Fruit fly (Drosophila melanogaster) whole organism, embryonic: ENCODE data around the gene GstO3.

ENCODE experiments used
- Abd-B ChIP-seq: fragments of 200-800 bp; sonication (Bioruptor generic); optimal IDR thresholded peaks from 2 replicates; lab custom pipeline; 2018; ENCODE audit warnings: missing biosample characterization, mild to moderate bottlenecking, missing genetic modification characterization, moderate library complexity
- Asciz ChIP-seq: fragments of 200-800 bp; sonication (Bioruptor generic); optimal IDR thresholded peaks from 2 replicates; lab custom pipeline; 2017; ENCODE audit warnings: missing biosample characterization, mild to moderate bottlenecking, missing genetic modification characterization, missing genetic modification reagents
- Awh ChIP-seq: fragments of 200-800 bp; sonication (Bioruptor generic); IDR thresholded peaks from 2 replicates; pipeline ENCODE4, ENCODE4 v1.3.6; 2022; ENCODE audit warnings: missing biosample characterization, missing genetic modification characterization
- Blimp-1 ChIP-seq: fragments of 200-800 bp; sonication (Bioruptor generic); optimal IDR thresholded peaks from 3 replicates; lab custom pipeline; 2018; ENCODE audit warnings: missing biosample characterization, missing genetic modification characterization, mild to moderate bottlenecking, moderate library complexity, missing genetic modification reagents
- C15 ChIP-seq: fragments of 200-800 bp; sonication (Bioruptor generic); IDR thresholded peaks from 3 replicates; pipeline ENCODE4 v1.3.6; 2022; ENCODE audit warnings: missing biosample characterization, missing genetic modification characterization
- CG10209 ChIP-seq: fragments of 200-800 bp; sonication (Bioruptor generic); optimal IDR thresholded peaks from 3 replicates; lab custom pipeline; 2017; ENCODE audit warnings: missing biosample characterization, mild to moderate bottlenecking, missing genetic modification characterization, missing genetic modification reagents
- CG11695 ChIP-seq: fragments of 200-800 bp; sonication (Bioruptor generic); IDR thresholded peaks from 3 replicates; pipeline ENCODE4 v1.3.6; 2022; ENCODE audit warnings: missing biosample characterization, missing genetic modification characterization
- CG14014 ChIP-seq: fragments of 200-800 bp; sonication (Bioruptor generic); IDR thresholded peaks from 2 replicates; pipeline ENCODE4 v1.3.6; 2022; ENCODE audit warnings: missing biosample characterization, missing genetic modification characterization
- CG15011 ChIP-seq: fragments of 200-800 bp; sonication (Bioruptor generic); optimal IDR thresholded peaks from 3 replicates; lab custom pipeline; 2018; ENCODE audit warnings: missing biosample characterization, mild to moderate bottlenecking, missing genetic modification characterization
- CG1529 ChIP-seq: fragments of 200-800 bp; sonication (Bioruptor generic); optimal IDR thresholded peaks from 3 replicates; lab custom pipeline; 2018; ENCODE audit warnings: missing biosample characterization, missing genetic modification characterization
- CG2120 ChIP-seq: fragments of 200-800 bp; sonication (Bioruptor generic); optimal IDR thresholded peaks from 3 replicates; lab custom pipeline; 2016; ENCODE audit warnings: missing biosample characterization, missing genetic modification characterization
- CG2712 ChIP-seq: fragments of 200-800 bp; optimal IDR thresholded peaks from 3 replicates; lab custom pipeline; 2019; ENCODE audit warnings: missing biosample characterization, mild to moderate bottlenecking, missing genetic modification characterization, moderate library complexity
- CG31365 ChIP-seq: fragments of 200-800 bp; sonication (Bioruptor generic); optimal IDR thresholded peaks from 2 replicates; lab custom pipeline; 2018; ENCODE audit warnings: missing biosample characterization, mild to moderate bottlenecking, missing genetic modification characterization
- CG3838 ChIP-seq: fragments of 200-800 bp; sonication (Bioruptor generic); optimal IDR thresholded peaks from 3 replicates; lab custom pipeline; 2016; ENCODE audit warnings: missing biosample characterization, missing genetic modification characterization
- CG42726 ChIP-seq: fragments of 200-800 bp; sonication (Bioruptor generic); IDR thresholded peaks from 2 replicates; pipeline ENCODE4 v1.3.6; 2022; ENCODE audit warnings: missing biosample characterization, missing genetic modification characterization; ENCODE audit not compliant: partially characterized antibody
- CG9215 ChIP-seq: fragments of 200-800 bp; sonication (Bioruptor generic); IDR thresholded peaks from 2 replicates; pipeline ENCODE4 v1.3.6; 2022; ENCODE audit warnings: missing biosample characterization, missing genetic modification characterization
- CoRest ChIP-seq: fragments of 200-800 bp; sonication (Bioruptor generic); optimal IDR thresholded peaks from 3 replicates; lab custom pipeline; 2018; ENCODE audit warnings: missing biosample characterization, mild to moderate bottlenecking, missing genetic modification characterization, moderate library complexity
- D ChIP-seq, 2 experiments: fragments of 200-800 bp in 1 of 2; fragments of >200 bp in 1 of 2; sonication (Bioruptor generic) in 1 of 2; optimal IDR thresholded peaks; 2 replicates in 1 of 2; 3 replicates in 1 of 2; lab custom pipeline; 2017; ENCODE audit warnings: mild to moderate bottlenecking in 1 of 2, missing biosample characterization in 1 of 2, missing genetic modification characterization in 1 of 2, missing genetic modification reagents in 1 of 2
- Doc3 ChIP-seq: fragments of 200-800 bp; sonication (Bioruptor generic); IDR thresholded peaks from 3 replicates; pipeline ENCODE4 v1.3.6; 2022; ENCODE audit warnings: missing biosample characterization, missing genetic modification characterization; ENCODE audit not compliant: partially characterized antibody
- Gug ChIP-seq: fragments of 200-800 bp; sonication (Bioruptor generic); IDR thresholded peaks from 4 replicates; pipeline ENCODE4 v1.3.6; 2022; ENCODE audit warnings: missing biosample characterization, missing genetic modification characterization
- HLH54F ChIP-seq: fragments of 200-800 bp; sonication (Bioruptor generic); optimal IDR thresholded peaks from 3 replicates; lab custom pipeline; 2016; ENCODE audit warnings: missing biosample characterization, missing genetic modification characterization
- HLHmδ ChIP-seq: fragments of 200-800 bp; sonication (Bioruptor generic); optimal IDR thresholded peaks from 2 replicates; lab custom pipeline; 2018; ENCODE audit warnings: missing biosample characterization, mild to moderate bottlenecking, missing genetic modification characterization, moderate library complexity
- Lpt ChIP-seq: fragments of >200 bp; optimal IDR thresholded peaks from 2 replicates; lab custom pipeline; 2018; ENCODE audit warnings: missing biosample characterization, missing genetic modification characterization
- NC2β ChIP-seq: fragments of 200-800 bp; sonication (Bioruptor generic); optimal IDR thresholded peaks from 2 replicates; lab custom pipeline; 2016; ENCODE audit warnings: missing biosample characterization, missing genetic modification characterization
- NFAT ChIP-seq: fragments of 200-800 bp; sonication (Bioruptor generic); IDR thresholded peaks from 2 replicates; pipeline ENCODE4 v1.3.6; 2022; ENCODE audit warnings: missing biosample characterization, missing genetic modification characterization
- Nf-YC ChIP-seq: fragments of 200-800 bp; optimal IDR thresholded peaks from 3 replicates; lab custom pipeline; 2019; ENCODE audit warnings: missing biosample characterization, mild to moderate bottlenecking, missing genetic modification characterization, moderate library complexity
- Oaz ChIP-seq: fragments of 200-800 bp; sonication (Bioruptor generic); IDR thresholded peaks from 2 replicates; pipeline ENCODE4 v1.3.6; 2022; ENCODE audit warnings: missing biosample characterization, missing genetic modification characterization
- Oli ChIP-seq: fragments of 200-800 bp; sonication (Bioruptor generic); optimal IDR thresholded peaks from 2 replicates; lab custom pipeline; 2018; ENCODE audit warnings: missing biosample characterization, mild to moderate bottlenecking, missing genetic modification characterization, moderate library complexity
- Optix ChIP-seq: fragments of 200-800 bp; sonication (Bioruptor generic); IDR thresholded peaks from 3 replicates; pipeline ENCODE4 v1.3.6; 2022; ENCODE audit warnings: missing biosample characterization, missing genetic modification characterization
- Trl ChIP-seq, 3 experiments: fragments of >200 bp in 2 of 3; fragments of 200-800 bp in 1 of 3; sonication (Bioruptor generic) in 1 of 3; optimal IDR thresholded peaks; 2 replicates in 1 of 3; 3 replicates in 2 of 3; lab custom pipeline; 2016 to 2017; ENCODE audit warnings: missing biosample characterization in 1 of 3, missing genetic modification characterization in 1 of 3
- bowl ChIP-seq: fragments of 200-800 bp; sonication (Bioruptor generic); IDR thresholded peaks from 2 replicates; pipeline ENCODE4 v1.3.6; 2022; ENCODE audit warnings: missing biosample characterization, missing genetic modification characterization
- chm ChIP-seq: fragments of 200-800 bp; sonication (Bioruptor generic); IDR thresholded peaks from 2 replicates; pipeline ENCODE4 v1.3.6; 2022; ENCODE audit warnings: missing biosample characterization, missing genetic modification characterization
- esg ChIP-seq: fragments of 200-800 bp; sonication (Bioruptor generic); conservative IDR thresholded peaks from 2 replicates; pipeline ENCODE4 v1.3.6; 2022; ENCODE audit warnings: missing biosample characterization, missing genetic modification characterization
- eve ChIP-seq, 2 experiments: fragments of >200 bp; optimal IDR thresholded peaks; 2 replicates each; lab custom pipeline; 2017; ENCODE audit warnings: missing biosample characterization in 2 of 2, missing genetic modification characterization in 2 of 2
- gcm2 ChIP-seq: fragments of 200-800 bp; sonication (Bioruptor generic); optimal IDR thresholded peaks from 2 replicates; lab custom pipeline; 2016; ENCODE audit warnings: missing biosample characterization, missing genetic modification characterization
- gfzf ChIP-seq: fragments of 200-800 bp; sonication (Bioruptor generic); optimal IDR thresholded peaks from 2 replicates; lab custom pipeline; 2016; ENCODE audit warnings: missing biosample characterization, mild to moderate bottlenecking, missing genetic modification characterization, moderate library complexity
- jing ChIP-seq: fragments of 200-800 bp; sonication (Bioruptor generic); optimal IDR thresholded peaks from 2 replicates; lab custom pipeline; 2018; ENCODE audit warnings: missing biosample characterization, mild to moderate bottlenecking, missing genetic modification characterization
- ken ChIP-seq: fragments of 200-800 bp; sonication (Bioruptor generic); IDR thresholded peaks from 3 replicates; pipeline ENCODE4 v1.3.6; 2022; ENCODE audit warnings: missing biosample characterization, missing genetic modification characterization
- kni ChIP-seq: fragments of 200-800 bp; sonication (Bioruptor generic); optimal IDR thresholded peaks from 3 replicates; lab custom pipeline; 2017; ENCODE audit warnings: mild to moderate bottlenecking, missing biosample characterization, missing genetic modification reagents, missing genetic modification characterization
- nerfin-1 ChIP-seq: fragments of 200-800 bp; sonication (Bioruptor generic); optimal IDR thresholded peaks from 3 replicates; lab custom pipeline; 2019; ENCODE audit warnings: missing biosample characterization, mild to moderate bottlenecking, missing genetic modification characterization, moderate library complexity
- pb ChIP-seq: fragments of 200-800 bp; sonication (Bioruptor generic); optimal IDR thresholded peaks from 3 replicates; lab custom pipeline; 2016; ENCODE audit warnings: missing biosample characterization, missing genetic modification characterization
- pita ChIP-seq: fragments of 200-800 bp; sonication (Bioruptor generic); optimal IDR thresholded peaks from 2 replicates; lab custom pipeline; 2017; ENCODE audit warnings: missing biosample characterization, mild to moderate bottlenecking, missing genetic modification characterization
- row ChIP-seq: fragments of 200-800 bp; sonication (Bioruptor generic); IDR thresholded peaks from 3 replicates; pipeline ENCODE4 v1.3.6; 2022; ENCODE audit warnings: missing biosample characterization, missing genetic modification characterization
- run ChIP-seq: fragments of 200-800 bp; sonication (Bioruptor generic); optimal IDR thresholded peaks from 3 replicates; lab custom pipeline; 2018; ENCODE audit warnings: missing biosample characterization, mild to moderate bottlenecking, missing genetic modification characterization
- slbo ChIP-seq: fragments of 200-800 bp; sonication (Bioruptor generic); IDR thresholded peaks from 2 replicates; pipeline ENCODE4 v1.3.6; 2022; ENCODE audit warnings: missing biosample characterization, missing genetic modification characterization
- sna ChIP-seq: fragments of 200-800 bp; sonication (Bioruptor generic); IDR thresholded peaks from 2 replicates; pipeline ENCODE4 v1.3.6; 2022; ENCODE audit warnings: missing biosample characterization, missing genetic modification characterization; ENCODE audit not compliant: partially characterized antibody
- so ChIP-seq: fragments of 200-800 bp; sonication (Bioruptor generic); IDR thresholded peaks from 3 replicates; pipeline ENCODE4 v1.3.6; 2022; ENCODE audit warnings: missing biosample characterization, missing genetic modification characterization
- tap ChIP-seq: fragments of 200-800 bp; optimal IDR thresholded peaks from 3 replicates; lab custom pipeline; 2019; ENCODE audit warnings: missing biosample characterization, mild to moderate bottlenecking, missing genetic modification characterization, moderate library complexity
- twi ChIP-seq: fragments of 200-800 bp; optimal IDR thresholded peaks from 2 replicates; lab custom pipeline; 2019; ENCODE audit warnings: missing biosample characterization, mild to moderate bottlenecking, missing genetic modification characterization, moderate library complexity
- vfl ChIP-seq: fragments of 200-800 bp; sonication (Bioruptor generic); optimal IDR thresholded peaks from 2 replicates; lab custom pipeline; 2016; ENCODE audit warnings: missing biosample characterization, missing genetic modification characterization

GstO3 gene

DNA sequence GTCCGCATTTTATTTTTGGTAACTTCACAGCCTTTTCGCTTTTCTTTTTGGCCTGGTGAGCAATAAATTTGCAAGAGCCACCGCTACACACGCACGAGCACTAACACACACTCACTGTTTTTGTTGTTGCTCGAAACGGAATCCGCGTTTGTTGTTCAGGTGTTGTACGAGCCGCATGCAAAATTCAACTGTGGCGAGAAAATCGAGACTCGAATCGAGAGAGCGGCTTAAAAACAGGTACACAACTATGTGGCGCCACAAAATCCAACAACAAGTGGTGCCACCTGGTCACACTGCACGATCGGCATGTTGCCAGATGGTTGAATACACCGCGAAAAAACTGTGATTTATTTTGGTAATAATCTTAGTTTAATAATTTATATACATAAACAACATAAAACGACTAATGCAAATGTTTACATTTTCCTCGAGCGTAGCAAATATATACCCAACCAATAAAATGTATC, 11.7 kb upstream of the GstO3 start, which contains the start of gene CG43163 (continued):
- TF ChIP-seq Lpt (GFP tag; lab: Kevin White, UChicago) (no peak), Oli (peak; percentile 33), HLHmδ (GFP tag; lab: Kevin White, UChicago) (peak; percentile 11), pita (GFP tag; lab: Kevin White, UChicago) (no peak), Asciz (GFP tag; lab: Kevin White, UChicago) (peak; percentile 11), row (GFP tag; lab: Robert Waterston, UW) (peak; percentile 88), CG1529 (GFP tag; lab: Kevin White, UChicago) (peak; percentile 16), Awh (GFP tag; lab: Robert Waterston, UW) (peak; percentile 58), C15 (GFP tag; lab: Robert Waterston, UW) (no peak), HLH54F (peak; percentile 66), CG2712 (tag; lab: Kevin White, UChicago) (peak; percentile 80), twi (tag; lab: Kevin White, UChicago) (no peak), gfzf (GFP tag; lab: Kevin White, UChicago) (peak; percentile 82), CG10209 (GFP tag; lab: Kevin White, UChicago) (peak; percentile 52), Abd-B (peak; percentile 42), Nf-YC (tag; lab: Kevin White, UChicago) (peak; percentile 38), ken (GFP tag; lab: Robert Waterston, UW) (no peak), CoRest (tag; lab: Kevin White, UChicago) (peak; percentile 70), run (tag; lab: Kevin White, UChicago) (peak; percentile 47), so (no peak), CG15011 (GFP tag; lab: Kevin White, UChicago) (peak; percentile 39), Optix (no peak), CG9215 (peak; percentile 37; the same call in 1 of the 2 replicates), Blimp-1 (GFP tag; lab: Kevin White, UChicago) (no peak), CG2120 (GFP tag; lab: Kevin White, UChicago) (peak; percentile 76), CG3838 (peak; percentile 61), Trl (optimal IDR thresholded peaks at IDR 0.05; lab: Kevin White, UChicago) (peak in 1 of 2 experiments; percentile 1), Trl (GFP tag; optimal IDR thresholded peaks at IDR 0.05; lab: Kevin White, UChicago) (peak; percentile 35), Gug (GFP tag; lab: Robert Waterston, UW) (peak; percentile 57; the same call in 3 of the 4 replicates), CG42726 (GFP tag; lab: Robert Waterston, UW) (0 out of 2 replicates have a peak, but pooled peaks have one; percentile 10), slbo (GFP tag; lab: Robert Waterston, UW) (peak; percentile 80), sna (no peak), nerfin-1 (tag; lab: Kevin White, UChicago) (peak; percentile 48), jing (no peak), gcm2 (GFP tag; lab: Kevin White, UChicago) (peak; percentile 42), NC2β (GFP tag; lab: Kevin White, UChicago) (peak; percentile 61), vfl (GFP tag; lab: Kevin White, UChicago) (peak; percentile 47), Doc3 (GFP tag; lab: Robert Waterston, UW) (no peak), NFAT (GFP tag; lab: Robert Waterston, UW) (peak; percentile 63), D (optimal IDR thresholded peaks at IDR 0.05; lab: Kevin White, UChicago) (no peak), D (GFP tag; optimal IDR thresholded peaks at IDR 0.05; lab: Kevin White, UChicago) (peak; percentile 23), kni (GFP tag; lab: Kevin White, UChicago) (no peak), bowl (GFP tag; lab: Robert Waterston, UW) (no peak), tap (tag; lab: Kevin White, UChicago) (peak; percentile 54), pb (GFP tag; lab: Kevin White, UChicago) (peak; percentile 11), CG31365 (tag; lab: Kevin White, UChicago) (no peak), CG11695 (GFP tag; lab: Robert Waterston, UW) (0 out of 3 replicates have a peak, but pooled peaks have one; percentile 33), esg (GFP tag; lab: Robert Waterston, UW) (no peak), chm (GFP tag; lab: Robert Waterston, UW) (peak; percentile 83), Oaz (GFP tag; lab: Robert Waterston, UW) (no peak), CG14014 (GFP tag; lab: Robert Waterston, UW) (peak; percentile 58; the same call in 1 of the 2 replicates), eve (GFP tag; optimal IDR thresholded peaks at IDR 0.05; lab: Kevin White, UChicago) (no peak)
